Worm (Caenorhabditis elegans) whole organism, L2 larva: ENCODE results near the gene W05H9.2.
A peak's percentile ranks its signal among the peaks of the same experiment; 100 is the strongest.

Experiments used
- F13H6.1 ChIP-seq: sonication (generic microtip); optimal IDR thresholded peaks from 2 replicates; lab custom pipeline; 2016; ENCODE audit warnings: missing genetic modification characterization, missing compliant biosample characterization
- ZK546.5 ChIP-seq: sonication (generic microtip); optimal IDR thresholded peaks from 2 replicates; lab custom pipeline; 2017; ENCODE audit warnings: missing biosample characterization, missing genetic modification characterization
- ama-1 ChIP-seq: fragments of 150-350 bp; optimal IDR thresholded peaks from 2 replicates; lab custom pipeline; 2018; ENCODE audit warnings: inconsistent platforms
- ceh-16 ChIP-seq: fragments of 150-350 bp; optimal IDR thresholded peaks from 2 replicates; lab custom pipeline; 2014; ENCODE audit warnings: missing biosample characterization, missing genetic modification characterization
- ceh-82 ChIP-seq: fragments of 150-350 bp; optimal IDR thresholded peaks from 2 replicates; lab custom pipeline; 2014; ENCODE audit warnings: missing biosample characterization, missing genetic modification characterization
- crh-2 ChIP-seq: sonication (generic microtip); optimal IDR thresholded peaks from 2 replicates; lab custom pipeline; 2017; ENCODE audit warnings: missing biosample characterization, missing genetic modification characterization
- dmd-4 ChIP-seq: sonication (generic microtip); optimal IDR thresholded peaks from 2 replicates; lab custom pipeline; 2017; ENCODE audit warnings: missing biosample characterization, missing genetic modification characterization
- egl-27 ChIP-seq: sonication (generic microtip); optimal IDR thresholded peaks from 3 replicates; lab custom pipeline; 2017; ENCODE audit warnings: missing biosample characterization, missing genetic modification reagents, missing genetic modification characterization
- elt-1 ChIP-seq: fragments of 150-350 bp; optimal IDR thresholded peaks from 2 replicates; lab custom pipeline; 2014; ENCODE audit warnings: missing biosample characterization, missing genetic modification characterization
- elt-3 ChIP-seq: sonication (generic microtip); optimal IDR thresholded peaks from 2 replicates; lab custom pipeline; 2017; ENCODE audit warnings: missing biosample characterization, missing genetic modification characterization
- gmeb-1 ChIP-seq: fragments of 150-350 bp; optimal IDR thresholded peaks from 2 replicates; lab custom pipeline; 2014; ENCODE audit warnings: missing biosample characterization, missing genetic modification characterization
- lin-11 ChIP-seq: fragments of 150-350 bp; sonication (generic microtip); optimal IDR thresholded peaks from 2 replicates; lab custom pipeline; 2014; ENCODE audit warnings: missing biosample characterization, missing genetic modification characterization, inconsistent platforms, mixed read lengths
- lin-13 ChIP-seq: fragments of 150-350 bp; optimal IDR thresholded peaks from 2 replicates; lab custom pipeline; 2014; ENCODE audit warnings: missing biosample characterization, missing genetic modification reagents, missing genetic modification characterization
- lsy-2 ChIP-seq, 2 experiments: fragments of 150-350 bp in 1 of 2; sonication (generic microtip) in 1 of 2; optimal IDR thresholded peaks; 2 replicates each; lab custom pipeline; 2014 to 2017; ENCODE audit warnings: missing biosample characterization in 2 of 2, missing genetic modification characterization in 2 of 2
- mab-5 ChIP-seq: fragments of 150-350 bp; optimal IDR thresholded peaks from 2 replicates; lab custom pipeline; 2014; ENCODE audit warnings: missing biosample characterization, missing genetic modification characterization
- mdl-1 ChIP-seq, 2 experiments: fragments of 150-350 bp in 1 of 2; sonication (generic microtip) in 1 of 2; optimal IDR thresholded peaks; 2 replicates each; lab custom pipeline; 2017; ENCODE audit warnings: missing biosample characterization in 2 of 2, missing genetic modification characterization in 2 of 2
- nhr-129 ChIP-seq: fragments of 150-350 bp; optimal IDR thresholded peaks from 2 replicates; lab custom pipeline; 2014; ENCODE audit warnings: missing biosample characterization, missing genetic modification characterization
- nhr-23 ChIP-seq: fragments of 150-350 bp; optimal IDR thresholded peaks from 2 replicates; lab custom pipeline; 2014; ENCODE audit warnings: missing biosample characterization, missing genetic modification reagents, missing genetic modification characterization
- nhr-6 ChIP-seq: fragments of 150-350 bp; optimal IDR thresholded peaks from 2 replicates; lab custom pipeline; 2014; ENCODE audit warnings: missing biosample characterization, missing genetic modification characterization
- sem-4 ChIP-seq: fragments of 150-350 bp; optimal IDR thresholded peaks from 2 replicates; lab custom pipeline; 2014; ENCODE audit warnings: missing biosample characterization, missing genetic modification reagents, missing genetic modification characterization
- sma-3 ChIP-seq: sonication (generic microtip); optimal IDR thresholded peaks from 2 replicates; lab custom pipeline; 2016; ENCODE audit warnings: missing genetic modification reagents, missing genetic modification characterization, missing compliant biosample characterization
- sma-9 ChIP-seq, 2 experiments: fragments of 150-350 bp in 1 of 2; sonication (generic microtip) in 1 of 2; optimal IDR thresholded peaks; 2 replicates each; lab custom pipeline; 2014 to 2016; ENCODE audit warnings: missing genetic modification characterization in 2 of 2, mild to moderate bottlenecking in 1 of 2, missing biosample characterization in 1 of 2, missing compliant biosample characterization in 1 of 2, missing genetic modification reagents in 1 of 2, moderate library complexity in 1 of 2
- unc-55 ChIP-seq: fragments of 150-350 bp; sonication (generic microtip); optimal IDR thresholded peaks from 3 replicates; lab custom pipeline; 2014; ENCODE audit warnings: missing biosample characterization, missing genetic modification reagents, missing genetic modification characterization
- unc-62 ChIP-seq: fragments of 150-350 bp; optimal IDR thresholded peaks from 2 replicates; lab custom pipeline; 2014; ENCODE audit warnings: missing biosample characterization, missing genetic modification reagents, missing genetic modification characterization
- zag-1 ChIP-seq: fragments of 150-350 bp; optimal IDR thresholded peaks from 2 replicates; lab custom pipeline; 2014; ENCODE audit warnings: missing biosample characterization, missing genetic modification characterization
- ztf-11 ChIP-seq: sonication (generic microtip); optimal IDR thresholded peaks from 2 replicates; lab custom pipeline; 2017; ENCODE audit warnings: missing biosample characterization, missing genetic modification characterization
- ztf-4 ChIP-seq: fragments of 150-350 bp; optimal IDR thresholded peaks from 2 replicates; lab custom pipeline; 2014; ENCODE audit warnings: missing biosample characterization, missing genetic modification characterization

Gene W05H9.2

ce11 chrX:6221097-6221496, 45.7 kb upstream of the W05H9.2 start:
- no peak for TF ChIP-seq ceh-82
- no peak for TF ChIP-seq lin-11 (tag; lab: Kevin White, UChicago)
- TF ChIP-seq elt-1 (tag; lab: Kevin White, UChicago): no peak
- no peak for TF ChIP-seq egl-27

ce11 chrX:6224841-6225240, 42.0 kb upstream of the W05H9.2 start:
- TF ChIP-seq lin-11 (tag; lab: Kevin White, UChicago): no peak
- no peak for TF ChIP-seq nhr-6 (tag; lab: Kevin White, UChicago)
- peak; percentile 32 for TF ChIP-seq sma-9 (GFP tag; optimal IDR thresholded peaks at IDR 0.05; lab: Kevin White, UChicago)
- no peak for TF ChIP-seq sma-9 (tag; optimal IDR thresholded peaks at IDR 0.05; lab: Kevin White, UChicago)
- TF ChIP-seq ama-1 (lab: Kevin White, UChicago): no peak
- no peak for TF ChIP-seq ztf-4
- no peak for TF ChIP-seq unc-62 (GFP tag; lab: Kevin White, UChicago)
- TF ChIP-seq dmd-4 (tag; lab: Kevin White, UChicago): no peak

ce11 chrX:6230669-6231068, 36.2 kb upstream of the W05H9.2 start, which contains the start of gene lite-1:
TSS of gene lite-1 (minus strand) at chrX:6230769.
- TF ChIP-seq gmeb-1: no peak
- peak; percentile 27 for TF ChIP-seq sma-3 (GFP tag; lab: Kevin White, UChicago)

DNA sequence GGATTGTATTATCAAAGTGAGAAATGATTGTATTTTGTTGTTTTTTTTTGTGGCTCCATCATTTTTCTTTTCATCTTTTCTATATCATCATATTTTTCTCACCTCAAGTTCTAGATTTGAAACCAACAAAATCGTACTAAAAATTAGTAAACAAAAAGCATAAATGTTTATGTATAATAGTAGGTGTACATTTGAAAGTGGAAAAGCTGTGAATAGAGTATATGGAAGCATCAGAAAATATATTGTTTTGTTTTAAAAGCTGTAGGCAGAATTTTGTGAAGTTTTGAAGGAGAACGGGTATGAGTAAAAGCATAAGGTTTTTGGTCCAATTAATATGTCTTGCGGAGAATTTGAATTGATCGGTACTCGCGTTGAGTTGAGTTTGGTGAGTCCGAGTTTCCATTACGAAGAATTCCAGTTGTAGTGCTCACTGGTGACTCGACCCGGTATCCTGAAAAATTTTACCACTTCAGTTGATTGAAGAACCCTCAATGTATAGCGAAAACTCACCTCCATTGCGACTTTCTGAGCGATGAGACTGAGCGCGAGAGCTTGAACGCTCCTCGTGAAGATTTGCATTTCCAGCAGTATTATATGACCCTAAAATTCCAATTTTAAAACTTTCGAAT, 33.7 kb upstream of the W05H9.2 start, which contains the start of gene C14F11.4:
Gene C14F11.4, minus strand, starts transcription at position 51 of the 629 bp plus-strand sequence.
- TF ChIP-seq mab-5 (tag; lab: Kevin White, UChicago) (no peak), sma-3 (GFP tag; lab: Kevin White, UChicago) (no peak), ceh-82 (no peak), sem-4 (tag; lab: Kevin White, UChicago) (no peak), unc-55 (GFP tag; lab: Kevin White, UChicago) (no peak), elt-3 (tag; lab: Kevin White, UChicago) (no peak), gmeb-1 (no peak), ztf-11 (tag; lab: Kevin White, UChicago) (no peak), crh-2 (tag; lab: Kevin White, UChicago) (no peak), ceh-16 (tag; lab: Kevin White, UChicago) (no peak), mdl-1 (tag; optimal IDR thresholded peaks at IDR 0.05; lab: Kevin White, UChicago) (no peak), lin-13 (GFP tag; lab: Kevin White, UChicago) (no peak), nhr-6 (tag; lab: Kevin White, UChicago) (no peak), ZK546.5 (no peak)

DNA sequence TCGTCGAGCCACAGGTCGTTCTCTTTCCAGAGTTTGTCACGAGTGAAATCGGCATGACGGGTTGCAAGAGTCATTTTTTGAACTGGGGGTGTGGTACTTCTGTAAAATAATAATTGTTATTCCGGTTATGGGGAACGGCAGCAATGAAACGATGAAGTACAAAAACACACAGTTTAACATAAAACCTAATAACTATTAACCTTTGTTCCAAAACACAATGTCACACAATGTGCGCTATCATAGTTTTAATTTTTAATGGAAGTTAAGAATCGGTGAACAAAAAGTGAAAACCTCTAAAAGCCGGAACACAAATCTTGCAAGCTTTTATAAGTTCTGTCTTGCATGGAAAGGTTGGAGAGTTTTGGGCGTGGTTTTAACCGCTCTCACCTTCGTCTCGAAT, 31.4 kb upstream of the W05H9.2 start, which contains the start of gene hsp-43:
Gene hsp-43, minus strand, starts transcription at position 101 of the 400 bp plus-strand sequence.
- TF ChIP-seq nhr-129 (tag; lab: Kevin White, UChicago) (no peak), lin-13 (GFP tag; lab: Kevin White, UChicago) (no peak), lsy-2 (tag; optimal IDR thresholded peaks at IDR 0.05; lab: Kevin White, UChicago) (no peak), zag-1 (tag; lab: Kevin White, UChicago) (no peak), nhr-23 (tag; lab: Kevin White, UChicago) (no peak), egl-27 (no peak)

DNA sequence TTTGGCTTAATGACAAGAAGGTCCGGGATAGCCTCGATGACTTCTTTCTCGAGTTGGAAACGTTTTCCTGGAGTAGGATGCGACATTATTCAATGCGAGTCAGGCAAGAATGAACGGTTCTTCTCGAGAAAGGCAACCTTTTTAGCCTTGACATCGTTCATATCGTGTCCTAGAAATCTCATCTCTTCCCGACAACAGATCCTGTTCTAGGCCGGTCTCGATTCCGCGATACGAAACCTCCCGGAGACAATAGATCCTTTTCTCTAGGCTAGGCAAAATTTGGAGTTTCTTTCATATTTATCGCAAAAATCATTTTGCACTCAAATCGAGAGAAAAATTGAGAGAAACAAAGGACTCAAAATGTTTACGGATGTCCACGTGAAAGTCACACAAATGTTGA, 27.9 kb upstream of the W05H9.2 start, which contains the start of gene rml-3:
Gene rml-3, minus strand, starts transcription at position 93 of the 400 bp plus-strand sequence.
- TF ChIP-seq sma-9 (GFP tag; optimal IDR thresholded peaks at IDR 0.05; lab: Kevin White, UChicago) (peak; percentile 52), sma-9 (tag; optimal IDR thresholded peaks at IDR 0.05; lab: Kevin White, UChicago) (no peak), F13H6.1 (tag; lab: Kevin White, UChicago) (no peak), ztf-11 (tag; lab: Kevin White, UChicago) (no peak), elt-3 (tag; lab: Kevin White, UChicago) (no peak), elt-1 (tag; lab: Kevin White, UChicago) (peak; percentile 91), mdl-1 (tag; optimal IDR thresholded peaks at IDR 0.05; lab: Kevin White, UChicago) (no peak), crh-2 (tag; lab: Kevin White, UChicago) (no peak)
- TF ChIP-seq, all 48 proteins: peak for 2
